Worm (Caenorhabditis elegans) whole organism, L1 larva: ENCODE data around the gene sdz-21.
A peak's percentile ranks its signal among the peaks of the same experiment; 100 is the strongest.

Experiments used
- C04F5.9 ChIP-seq: sonication (generic microtip); optimal IDR thresholded peaks from 2 replicates; lab custom pipeline; 2016; ENCODE audit warnings: missing genetic modification characterization, missing compliant biosample characterization
- C16A3.4 ChIP-seq: fragments of 150-350 bp; optimal IDR thresholded peaks from 2 replicates; lab custom pipeline; 2014; ENCODE audit warnings: missing biosample characterization, missing genetic modification characterization
- aha-1 ChIP-seq: fragments of 150-350 bp; optimal IDR thresholded peaks from 2 replicates; lab custom pipeline; 2014; ENCODE audit warnings: missing biosample characterization, missing genetic modification characterization
- ceh-8 ChIP-seq: fragments of 200-800 bp; sonication (Bioruptor generic); optimal IDR thresholded peaks from 2 replicates; lab custom pipeline; 2018; ENCODE audit warnings: mild to moderate bottlenecking, missing genetic modification characterization, moderate library complexity, missing compliant biosample characterization
- ceh-88 ChIP-seq: fragments of 200-800 bp; sonication (Bioruptor generic); IDR thresholded peaks from 2 replicates; pipeline ENCODE4 v1.3.6; 2022; ENCODE audit warnings: missing genetic modification characterization, missing compliant biosample characterization
- dpl-1 ChIP-seq, 3 experiments: fragments of 150-350 bp in 2 of 3; sonication (generic microtip) in 1 of 3; optimal IDR thresholded peaks; 2 replicates each; lab custom pipeline; 2014 to 2017; ENCODE audit warnings: missing biosample characterization in 3 of 3, missing genetic modification characterization in 3 of 3, missing genetic modification reagents in 3 of 3
- dsc-1 ChIP-seq: sonication (generic microtip); optimal IDR thresholded peaks from 2 replicates; lab custom pipeline; 2016; ENCODE audit warnings: mild to moderate bottlenecking, missing genetic modification characterization, missing compliant biosample characterization
- efl-3 ChIP-seq: fragments of 200-800 bp; sonication (Bioruptor generic); optimal IDR thresholded peaks from 2 replicates; lab custom pipeline; 2018; ENCODE audit warnings: mild to moderate bottlenecking, missing genetic modification characterization, missing compliant biosample characterization
- egl-13 ChIP-seq: sonication (generic microtip); optimal IDR thresholded peaks from 2 replicates; lab custom pipeline; 2016; ENCODE audit warnings: missing genotype, missing genetic modification reagents, missing genetic modification characterization, missing compliant biosample characterization
- ets-5 ChIP-seq: fragments of 200-800 bp; sonication (Bioruptor generic); IDR thresholded peaks from 2 replicates; pipeline ENCODE4 v1.3.6; 2022; ENCODE audit warnings: missing genetic modification characterization, missing compliant biosample characterization
- fkh-10 ChIP-seq: sonication (generic microtip); optimal IDR thresholded peaks from 2 replicates; lab custom pipeline; 2017; ENCODE audit warnings: missing biosample characterization, missing genetic modification reagents, missing genetic modification characterization
- fkh-4 ChIP-seq: sonication (generic microtip); optimal IDR thresholded peaks from 2 replicates; lab custom pipeline; 2016; ENCODE audit warnings: missing compliant biosample characterization, missing genetic modification characterization, borderline replicate concordance
- grh-1 ChIP-seq: fragments of 200-800 bp; sonication (Bioruptor generic); IDR thresholded peaks from 2 replicates; pipeline ENCODE4 v1.3.6; 2022; ENCODE audit warnings: missing genetic modification reagents, missing genetic modification characterization, missing compliant biosample characterization
- hlh-4 ChIP-seq: sonication (generic microtip); optimal IDR thresholded peaks from 2 replicates; lab custom pipeline; 2016; ENCODE audit warnings: mild to moderate bottlenecking, missing genetic modification characterization, missing compliant biosample characterization
- irx-1 ChIP-seq: sonication (generic microtip); optimal IDR thresholded peaks from 2 replicates; lab custom pipeline; 2016; ENCODE audit warnings: missing genetic modification characterization, missing compliant biosample characterization
- isw-1 ChIP-seq: fragments of 200-800 bp; sonication (Bioruptor generic); IDR thresholded peaks from 2 replicates; pipeline ENCODE4 v1.3.6; 2022; ENCODE audit warnings: missing genetic modification characterization, missing compliant biosample characterization
- jun-1 ChIP-seq: fragments of 150-350 bp; optimal IDR thresholded peaks from 2 replicates; lab custom pipeline; 2014; ENCODE audit warnings: missing biosample characterization, missing genetic modification reagents, missing genetic modification characterization
- lin-39 ChIP-seq: fragments of 150-350 bp; optimal IDR thresholded peaks from 2 replicates; lab custom pipeline; 2014; ENCODE audit warnings: missing biosample characterization, missing genetic modification reagents, missing genetic modification characterization
- lsy-2 ChIP-seq, 2 experiments: fragments of 150-350 bp; optimal IDR thresholded peaks; 2 replicates each; lab custom pipeline; 2014; ENCODE audit warnings: missing biosample characterization in 2 of 2, missing genetic modification characterization in 2 of 2
- mab-9 ChIP-seq: fragments of 200-800 bp; sonication (Bioruptor generic); IDR thresholded peaks from 2 replicates; pipeline ENCODE4 v1.3.6; 2022; ENCODE audit warnings: missing genetic modification reagents, missing genetic modification characterization, missing compliant biosample characterization
- mdl-1 ChIP-seq, 2 experiments: fragments of 150-350 bp; optimal IDR thresholded peaks; 2 replicates each; lab custom pipeline; 2014 to 2017; ENCODE audit warnings: missing biosample characterization in 2 of 2, missing genetic modification characterization in 2 of 2, inconsistent platforms in 1 of 2
- mef-2 ChIP-seq: fragments of 150-350 bp; optimal IDR thresholded peaks from 2 replicates; lab custom pipeline; 2014; ENCODE audit warnings: missing biosample characterization, missing genetic modification characterization
- mep-1 ChIP-seq: fragments of 150-350 bp; optimal IDR thresholded peaks from 2 replicates; lab custom pipeline; 2014; ENCODE audit warnings: missing biosample characterization, missing genetic modification characterization
- nhr-11 ChIP-seq: fragments of 150-350 bp; optimal IDR thresholded peaks from 2 replicates; lab custom pipeline; 2014; ENCODE audit warnings: missing biosample characterization, missing genetic modification characterization
- nhr-19 ChIP-seq: fragments of 200-800 bp; sonication (Bioruptor generic); conservative IDR thresholded peaks from 2 replicates; pipeline ENCODE4 v1.3.6; 2022; ENCODE audit warnings: missing genetic modification characterization, missing compliant biosample characterization
- nhr-47 ChIP-seq: sonication (generic microtip); optimal IDR thresholded peaks from 2 replicates; lab custom pipeline; 2016; ENCODE audit warnings: mild to moderate bottlenecking, missing genetic modification characterization, moderate library complexity, missing compliant biosample characterization
- nhr-71 ChIP-seq: sonication (generic microtip); optimal IDR thresholded peaks from 2 replicates; lab custom pipeline; 2016; ENCODE audit warnings: mild to moderate bottlenecking, missing genetic modification characterization, moderate library complexity, missing compliant biosample characterization
- nhr-84 ChIP-seq: sonication (generic microtip); optimal IDR thresholded peaks from 2 replicates; lab custom pipeline; 2017; ENCODE audit warnings: missing biosample characterization, missing genetic modification characterization
- nhr-85 ChIP-seq: sonication (generic microtip); peaks from one replicate; lab custom pipeline; 2016; ENCODE audit warnings: missing genetic modification characterization, inconsistent platforms, missing compliant biosample characterization
- pqm-1 ChIP-seq: sonication (generic microtip); optimal IDR thresholded peaks from 3 replicates; lab custom pipeline; 2017; ENCODE audit warnings: missing biosample characterization, missing genetic modification characterization
- skn-1 ChIP-seq: fragments of 150-350 bp; optimal IDR thresholded peaks from 2 replicates; lab custom pipeline; 2014; ENCODE audit warnings: missing biosample characterization, missing genetic modification characterization
- snpc-4 ChIP-seq: fragments of 150-350 bp; optimal IDR thresholded peaks from 2 replicates; lab custom pipeline; 2014; ENCODE audit warnings: missing biosample characterization, missing genetic modification characterization
- sox-4 ChIP-seq: sonication (generic microtip); optimal IDR thresholded peaks from 2 replicates; lab custom pipeline; 2016; ENCODE audit warnings: missing genetic modification characterization, missing compliant biosample characterization
- sptf-1 ChIP-seq: fragments of 150-350 bp; optimal IDR thresholded peaks from 2 replicates; lab custom pipeline; 2014; ENCODE audit warnings: missing biosample characterization, missing genetic modification characterization
- tbx-2 ChIP-seq: sonication (generic microtip); optimal IDR thresholded peaks from 2 replicates; lab custom pipeline; 2016; ENCODE audit warnings: missing genetic modification characterization, missing compliant biosample characterization
- vab-15 ChIP-seq: sonication (generic microtip); optimal IDR thresholded peaks from 2 replicates; lab custom pipeline; 2017; ENCODE audit warnings: missing genotype, mild to moderate bottlenecking, missing genetic modification characterization, missing compliant biosample characterization
- xbp-1 ChIP-seq: sonication (generic microtip); optimal IDR thresholded peaks from 2 replicates; lab custom pipeline; 2016; ENCODE audit warnings: missing genetic modification characterization, missing compliant biosample characterization
- zag-1 ChIP-seq: fragments of 150-350 bp; optimal IDR thresholded peaks from 2 replicates; lab custom pipeline; 2014; ENCODE audit warnings: missing biosample characterization, missing genetic modification characterization
- zip-4 ChIP-seq: fragments of 200-800 bp; sonication (Bioruptor generic); optimal IDR thresholded peaks from 2 replicates; lab custom pipeline; 2018; ENCODE audit warnings: mild to moderate bottlenecking, missing genetic modification characterization, moderate library complexity, missing compliant biosample characterization

The sdz-21 gene

ce11 chrIII:5706077-5706627 is 49.3 kb upstream of the sdz-21 start, which contains the start of gene rpl-23 (continued):
- TF ChIP-seq ceh-88 (GFP tag; lab: Robert Waterston, UW), result peak; percentile 71
- TF ChIP-seq egl-13 (tag; lab: Kevin White, UChicago), result peak; percentile 56
- peak; percentile 47 for TF ChIP-seq nhr-84
- TF ChIP-seq C04F5.9, result peak; percentile 47
- TF ChIP-seq isw-1, result peak; percentile 91
- peak; percentile 80 for TF ChIP-seq nhr-11
- TF ChIP-seq mab-9 (GFP tag; lab: Robert Waterston, UW), result no peak
- peak in 1 of 2 experiments; percentile 83 for TF ChIP-seq mdl-1 (tag; optimal IDR thresholded peaks at IDR 0.05; lab: Kevin White, UChicago)
- TF ChIP-seq zag-1 (tag; lab: Kevin White, UChicago), result peak; percentile 36
- TF ChIP-seq vab-15 (tag; lab: Kevin White, UChicago), result peak; percentile 81
- TF ChIP-seq mep-1 (tag; lab: Kevin White, UChicago), result peak; percentile 95
- TF ChIP-seq nhr-71 (tag; lab: Kevin White, UChicago), result peak; percentile 94
- peak; percentile 27 for TF ChIP-seq mef-2 (tag; lab: Kevin White, UChicago)
- TF ChIP-seq skn-1 (tag; lab: Kevin White, UChicago), result peak; percentile 97
- peak; percentile 98 for TF ChIP-seq C16A3.4
- peak; percentile 78 for TF ChIP-seq lin-39 (tag; lab: Kevin White, UChicago)
- peak; percentile 71 for TF ChIP-seq zip-4 (GFP tag; lab: Kevin White, UChicago)
- peak; percentile 90 for TF ChIP-seq tbx-2 (tag; lab: Kevin White, UChicago)
- peak; percentile 90 for TF ChIP-seq jun-1
- peak; percentile 91 for TF ChIP-seq nhr-47 (tag; lab: Kevin White, UChicago)
- no peak for TF ChIP-seq hlh-4 (tag; lab: Kevin White, UChicago)
- TF ChIP-seq xbp-1 (tag; lab: Kevin White, UChicago), result peak; percentile 92
- peak; percentile 85 for TF ChIP-seq fkh-10 (GFP tag; lab: Kevin White, UChicago)
- no peak for TF ChIP-seq ets-5 (GFP tag; lab: Robert Waterston, UW)
- TF ChIP-seq pqm-1 (tag; lab: Kevin White, UChicago), result no peak
- TF ChIP-seq nhr-19 (GFP tag; lab: Robert Waterston, UW), result peak; percentile 91
- no peak for TF ChIP-seq sox-4
- peak; percentile 70 for TF ChIP-seq grh-1
- TF ChIP-seq dsc-1 (tag; lab: Kevin White, UChicago), result peak; percentile 73
- TF ChIP-seq snpc-4 (tag; lab: Kevin White, UChicago), result peak; percentile 61
- TF ChIP-seq fkh-4 (tag; lab: Kevin White, UChicago), result peak; percentile 43
- TF ChIP-seq aha-1 (tag; lab: Kevin White, UChicago), result peak; percentile 30
- peak; percentile 74 for TF ChIP-seq irx-1 (tag; lab: Kevin White, UChicago)
- TF ChIP-seq ceh-8 (GFP tag; lab: Kevin White, UChicago), result peak; percentile 15
- peak; percentile 86 to 88 (median 88) for TF ChIP-seq dpl-1 (GFP tag; optimal IDR thresholded peaks at IDR 0.05; lab: Kevin White, UChicago)
- no peak for TF ChIP-seq efl-3 (GFP tag; lab: Kevin White, UChicago)
- no peak for TF ChIP-seq sptf-1

DNA sequence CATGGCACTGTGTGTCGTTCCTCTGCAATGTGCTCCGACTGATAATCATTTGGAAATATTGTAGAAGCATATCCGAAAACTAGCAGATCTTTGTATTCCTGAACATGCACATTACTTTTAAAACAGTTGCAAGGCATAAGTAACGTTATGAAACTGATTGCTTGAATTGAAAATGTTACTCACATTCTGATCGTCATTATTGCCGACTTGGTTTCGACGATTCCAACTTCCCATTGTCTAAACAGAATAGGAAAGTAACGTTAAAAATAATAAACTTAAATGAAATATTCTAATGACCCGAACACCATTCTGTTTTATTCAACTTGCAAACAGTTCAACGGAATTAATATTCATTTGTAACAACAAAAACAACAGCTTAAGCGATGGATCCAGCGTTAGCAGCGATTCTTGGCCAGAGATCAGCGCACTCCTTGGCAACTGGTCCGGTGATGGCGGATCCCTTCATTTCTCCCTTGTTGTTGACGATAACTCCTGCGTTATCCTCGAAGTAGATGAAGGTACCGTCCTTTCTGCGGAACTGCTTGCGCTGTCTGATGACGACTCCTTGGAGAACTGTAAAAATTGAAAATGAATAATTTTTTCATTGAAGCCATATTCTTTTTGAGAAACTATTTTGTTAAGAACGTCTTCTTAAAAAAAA is 48.5 kb upstream of the sdz-21 start, which contains the start of gene swp-1:
swp-1 (minus strand) TSS at position 298 of the 661 bp plus-strand sequence.
- TF ChIP-seq lsy-2 (tag; optimal IDR thresholded peaks at IDR 0.05; lab: Kevin White, UChicago) (peak in 1 of 2 experiments; percentile 26), dpl-1 (GFP tag; optimal IDR thresholded peaks at IDR 0.05; lab: Kevin White, UChicago) (no peak), nhr-85 (peak; percentile 49), nhr-71 (tag; lab: Kevin White, UChicago) (peak; percentile 13)
